Fruit fly (Drosophila melanogaster) whole organism, embryonic: ENCODE data around the gene Prx1.
A peak's percentile ranks its signal among the peaks of the same experiment; 100 is the strongest.

Experiments used
- CG10209 ChIP-seq: fragments of 200-800 bp; sonication (Bioruptor generic); optimal IDR thresholded peaks from 3 replicates; lab custom pipeline; 2017; ENCODE audit warnings: missing biosample characterization, mild to moderate bottlenecking, missing genetic modification characterization, missing genetic modification reagents
- CG11247 ChIP-seq: fragments of 200-800 bp; sonication (Bioruptor generic); IDR thresholded peaks from 2 replicates; pipeline ENCODE4 v1.3.6; 2022; ENCODE audit warnings: missing biosample characterization, missing genetic modification characterization
- CG12236 ChIP-seq: fragments of 200-800 bp; sonication (Bioruptor generic); optimal IDR thresholded peaks from 2 replicates; lab custom pipeline; 2016; ENCODE audit warnings: missing biosample characterization, missing genetic modification characterization
- CG14710 ChIP-seq: fragments of 200-800 bp; sonication (Bioruptor generic); optimal IDR thresholded peaks from 3 replicates; lab custom pipeline; 2019; ENCODE audit warnings: missing biosample characterization, mild to moderate bottlenecking, missing genetic modification characterization, moderate library complexity
- CG1602 ChIP-seq: fragments of 200-800 bp; sonication (Bioruptor generic); optimal IDR thresholded peaks from 3 replicates; lab custom pipeline; 2016; ENCODE audit warnings: missing biosample characterization, missing genetic modification characterization
- CG17359 ChIP-seq: fragments of 200-800 bp; sonication (Bioruptor generic); optimal IDR thresholded peaks from 3 replicates; lab custom pipeline; 2018; ENCODE audit warnings: missing biosample characterization, mild to moderate bottlenecking, missing genetic modification characterization, moderate library complexity
- CG17612 ChIP-seq: fragments of 200-800 bp; sonication (Bioruptor generic); IDR thresholded peaks from 2 replicates; pipeline ENCODE4 v1.3.6; 2022; ENCODE audit warnings: missing biosample characterization, missing genetic modification characterization
- CG17912 ChIP-seq: fragments of 200-800 bp; sonication (Bioruptor generic); optimal IDR thresholded peaks from 2 replicates; lab custom pipeline; 2018; ENCODE audit warnings: missing biosample characterization, mild to moderate bottlenecking, missing genetic modification characterization
- CG2116 ChIP-seq: fragments of 200-800 bp; sonication (Bioruptor generic); optimal IDR thresholded peaks from 3 replicates; lab custom pipeline; 2018; ENCODE audit warnings: missing biosample characterization, mild to moderate bottlenecking, missing genetic modification characterization
- CG2199 ChIP-seq: fragments of 200-800 bp; sonication (Bioruptor generic); IDR thresholded peaks from 3 replicates; pipeline ENCODE4 v1.3.6; 2022; ENCODE audit warnings: missing biosample characterization, missing genetic modification characterization
- CG2889 ChIP-seq: fragments of 200-800 bp; sonication (Bioruptor generic); IDR thresholded peaks from 3 replicates; pipeline ENCODE4 v1.3.6; 2022; ENCODE audit warnings: missing biosample characterization, missing genetic modification characterization
- CG31224 ChIP-seq: fragments of 200-800 bp; sonication (Bioruptor generic); IDR thresholded peaks from 2 replicates; pipeline ENCODE4 v1.3.6; 2022; ENCODE audit warnings: missing biosample characterization, missing genetic modification characterization
- CG31365 ChIP-seq: fragments of 200-800 bp; sonication (Bioruptor generic); optimal IDR thresholded peaks from 2 replicates; lab custom pipeline; 2018; ENCODE audit warnings: missing biosample characterization, mild to moderate bottlenecking, missing genetic modification characterization
- CG4404 ChIP-seq: fragments of 200-800 bp; sonication (Bioruptor generic); IDR thresholded peaks from 2 replicates; pipeline ENCODE4 v1.3.6; 2022; ENCODE audit warnings: missing biosample characterization, missing genetic modification characterization
- CG4707 ChIP-seq: fragments of 200-800 bp; sonication (Bioruptor generic); optimal IDR thresholded peaks from 2 replicates; lab custom pipeline; 2018; ENCODE audit warnings: missing biosample characterization, mild to moderate bottlenecking, missing genetic modification characterization, moderate library complexity
- CG6254 ChIP-seq: fragments of 200-800 bp; sonication (Bioruptor generic); optimal IDR thresholded peaks from 3 replicates; lab custom pipeline; 2017; ENCODE audit warnings: mild to moderate bottlenecking, missing biosample characterization, missing genetic modification reagents, missing genetic modification characterization
- CG7357 ChIP-seq: fragments of 200-800 bp; sonication (Bioruptor generic); IDR thresholded peaks from 3 replicates; pipeline ENCODE4 v1.3.6; 2022; ENCODE audit warnings: missing biosample characterization, missing genetic modification characterization
- CHES-1-like ChIP-seq: fragments of 200-800 bp; sonication (Bioruptor generic); optimal IDR thresholded peaks from 2 replicates; lab custom pipeline; 2016; ENCODE audit warnings: missing biosample characterization, missing genetic modification characterization
- Camta ChIP-seq: fragments of 200-800 bp; sonication (Bioruptor generic); optimal IDR thresholded peaks from 2 replicates; lab custom pipeline; 2016; ENCODE audit warnings: missing biosample characterization, missing genetic modification characterization
- D ChIP-seq, 2 experiments: fragments of 200-800 bp in 1 of 2; fragments of >200 bp in 1 of 2; sonication (Bioruptor generic) in 1 of 2; optimal IDR thresholded peaks; 2 replicates in 1 of 2; 3 replicates in 1 of 2; lab custom pipeline; 2017; ENCODE audit warnings: mild to moderate bottlenecking in 1 of 2, missing biosample characterization in 1 of 2, missing genetic modification characterization in 1 of 2, missing genetic modification reagents in 1 of 2
- D19B ChIP-seq: fragments of 200-800 bp; sonication (Bioruptor generic); optimal IDR thresholded peaks from 2 replicates; lab custom pipeline; 2017; ENCODE audit warnings: missing biosample characterization, mild to moderate bottlenecking, missing genetic modification characterization
- Dbx ChIP-seq: fragments of 200-800 bp; sonication (Bioruptor generic); IDR thresholded peaks from 3 replicates; pipeline ENCODE4 v1.3.6; 2022; ENCODE audit warnings: missing biosample characterization, missing genetic modification characterization
- Dek ChIP-seq: fragments of 200-800 bp; sonication (Bioruptor generic); optimal IDR thresholded peaks from 3 replicates; lab custom pipeline; 2019; ENCODE audit warnings: missing biosample characterization, mild to moderate bottlenecking, missing genetic modification characterization, moderate library complexity
- E2f2 ChIP-seq: fragments of 200-800 bp; sonication (Bioruptor generic); IDR thresholded peaks from 2 replicates; pipeline ENCODE4 v1.3.6; 2022; ENCODE audit warnings: missing biosample characterization, missing genetic modification characterization
- Fer2 ChIP-seq: fragments of 200-800 bp; sonication (Bioruptor generic); optimal IDR thresholded peaks from 2 replicates; lab custom pipeline; 2018; ENCODE audit warnings: missing biosample characterization, mild to moderate bottlenecking, missing genetic modification characterization, moderate library complexity
- HLH4C ChIP-seq: fragments of 200-800 bp; sonication (Bioruptor generic); IDR thresholded peaks from 3 replicates; pipeline ENCODE4 v1.3.6; 2022; ENCODE audit warnings: missing biosample characterization, missing genetic modification characterization; ENCODE audit not compliant: partially characterized antibody
- Hr39 ChIP-seq: fragments of >200 bp; optimal IDR thresholded peaks from 2 replicates; lab custom pipeline; 2017
- Nf-YB ChIP-seq: fragments of 200-800 bp; sonication (Bioruptor generic); optimal IDR thresholded peaks from 3 replicates; lab custom pipeline; 2019; ENCODE audit warnings: missing biosample characterization, mild to moderate bottlenecking, missing genetic modification characterization, moderate library complexity
- ac ChIP-seq: fragments of 200-800 bp; sonication (Bioruptor generic); optimal IDR thresholded peaks from 3 replicates; lab custom pipeline; 2017; ENCODE audit warnings: missing biosample characterization, mild to moderate bottlenecking, missing genetic modification characterization
- az2 ChIP-seq: fragments of 200-800 bp; sonication (Bioruptor generic); optimal IDR thresholded peaks from 3 replicates; lab custom pipeline; 2016; ENCODE audit warnings: missing biosample characterization, missing genetic modification characterization
- cato ChIP-seq: fragments of 200-800 bp; sonication (Bioruptor generic); optimal IDR thresholded peaks from 2 replicates; lab custom pipeline; 2016; ENCODE audit warnings: missing biosample characterization, missing genetic modification characterization, borderline replicate concordance
- dan ChIP-seq: fragments of 200-800 bp; sonication (Bioruptor generic); IDR thresholded peaks from 2 replicates; pipeline ENCODE4 v1.3.6; 2022; ENCODE audit warnings: missing biosample characterization, missing genetic modification characterization
- dm ChIP-seq: fragments of 200-800 bp; sonication (Bioruptor generic); optimal IDR thresholded peaks from 3 replicates; lab custom pipeline; 2016; ENCODE audit warnings: missing biosample characterization, missing genetic modification characterization
- fd3F ChIP-seq: fragments of 200-800 bp; sonication (Bioruptor generic); optimal IDR thresholded peaks from 2 replicates; lab custom pipeline; 2018; ENCODE audit warnings: missing biosample characterization, mild to moderate bottlenecking, missing genetic modification characterization, moderate library complexity
- gfzf ChIP-seq: fragments of 200-800 bp; sonication (Bioruptor generic); optimal IDR thresholded peaks from 2 replicates; lab custom pipeline; 2016; ENCODE audit warnings: missing biosample characterization, mild to moderate bottlenecking, missing genetic modification characterization, moderate library complexity
- lola ChIP-seq, 3 experiments: fragments of >200 bp in 2 of 3; fragments of 200-800 bp in 1 of 3; sonication (Bioruptor generic) in 1 of 3; optimal IDR thresholded peaks; 2 replicates each; lab custom pipeline; 2017 to 2019; ENCODE audit warnings: missing biosample characterization in 3 of 3, missing genetic modification characterization in 3 of 3, mild to moderate bottlenecking in 1 of 3, moderate library complexity in 1 of 3
- otp ChIP-seq: fragments of 200-800 bp; sonication (Bioruptor generic); IDR thresholded peaks from 3 replicates; pipeline ENCODE4, ENCODE4 v1.3.6; 2022; ENCODE audit warnings: missing biosample characterization, missing genetic modification characterization
- pan ChIP-seq, 4 experiments: fragments of >200 bp in 3 of 4; fragments of 200-800 bp in 1 of 4; sonication (Bioruptor generic) in 1 of 4; optimal IDR thresholded peaks in 3 of 4; IDR thresholded peaks in 1 of 4; 2 replicates each; pipeline versions ENCODE4 v1.3.6 to Lab custom; 2017 to 2022; ENCODE audit warnings: missing biosample characterization in 2 of 4, missing genetic modification characterization in 2 of 4, mixed read lengths in 1 of 4
- pho ChIP-seq: fragments of 200-800 bp; sonication (Bioruptor generic); optimal IDR thresholded peaks from 2 replicates; lab custom pipeline; 2016; ENCODE audit warnings: missing biosample characterization, missing genetic modification characterization
- sens ChIP-seq: fragments of 200-800 bp; sonication (Bioruptor generic); peaks from one replicate; lab custom pipeline; 2016; ENCODE audit warnings: missing biosample characterization, missing genetic modification characterization
- seq ChIP-seq: fragments of 200-800 bp; sonication (Bioruptor generic); IDR thresholded peaks from 2 replicates; pipeline ENCODE4 v1.3.6; 2022; ENCODE audit warnings: missing biosample characterization, missing genetic modification characterization
- slou ChIP-seq: fragments of 200-800 bp; sonication (Bioruptor generic); optimal IDR thresholded peaks from 3 replicates; lab custom pipeline; 2016; ENCODE audit warnings: missing biosample characterization, missing genetic modification characterization
- slp2 ChIP-seq: fragments of 200-800 bp; sonication (Bioruptor generic); optimal IDR thresholded peaks from 2 replicates; lab custom pipeline; 2016; ENCODE audit warnings: missing biosample characterization, missing genetic modification characterization
- stwl ChIP-seq: fragments of 200-800 bp; sonication (Bioruptor generic); optimal IDR thresholded peaks from 3 replicates; lab custom pipeline; 2018; ENCODE audit warnings: missing biosample characterization, mild to moderate bottlenecking, missing genetic modification characterization, moderate library complexity
- tll ChIP-seq, 2 experiments: fragments of 200-800 bp in 1 of 2; fragments of >200 bp in 1 of 2; sonication (Bioruptor generic) in 1 of 2; optimal IDR thresholded peaks; 2 replicates each; lab custom pipeline; 2017 to 2019; ENCODE audit warnings: missing biosample characterization in 2 of 2, missing genetic modification characterization in 2 of 2, mild to moderate bottlenecking in 1 of 2, moderate library complexity in 1 of 2
- twi ChIP-seq: fragments of 200-800 bp; optimal IDR thresholded peaks from 2 replicates; lab custom pipeline; 2019; ENCODE audit warnings: missing biosample characterization, mild to moderate bottlenecking, missing genetic modification characterization, moderate library complexity
- tx ChIP-seq: fragments of 200-800 bp; sonication (Bioruptor generic); optimal IDR thresholded peaks from 2 replicates; lab custom pipeline; 2016; ENCODE audit warnings: missing biosample characterization, missing genetic modification characterization

Prx1 gene

DNA sequence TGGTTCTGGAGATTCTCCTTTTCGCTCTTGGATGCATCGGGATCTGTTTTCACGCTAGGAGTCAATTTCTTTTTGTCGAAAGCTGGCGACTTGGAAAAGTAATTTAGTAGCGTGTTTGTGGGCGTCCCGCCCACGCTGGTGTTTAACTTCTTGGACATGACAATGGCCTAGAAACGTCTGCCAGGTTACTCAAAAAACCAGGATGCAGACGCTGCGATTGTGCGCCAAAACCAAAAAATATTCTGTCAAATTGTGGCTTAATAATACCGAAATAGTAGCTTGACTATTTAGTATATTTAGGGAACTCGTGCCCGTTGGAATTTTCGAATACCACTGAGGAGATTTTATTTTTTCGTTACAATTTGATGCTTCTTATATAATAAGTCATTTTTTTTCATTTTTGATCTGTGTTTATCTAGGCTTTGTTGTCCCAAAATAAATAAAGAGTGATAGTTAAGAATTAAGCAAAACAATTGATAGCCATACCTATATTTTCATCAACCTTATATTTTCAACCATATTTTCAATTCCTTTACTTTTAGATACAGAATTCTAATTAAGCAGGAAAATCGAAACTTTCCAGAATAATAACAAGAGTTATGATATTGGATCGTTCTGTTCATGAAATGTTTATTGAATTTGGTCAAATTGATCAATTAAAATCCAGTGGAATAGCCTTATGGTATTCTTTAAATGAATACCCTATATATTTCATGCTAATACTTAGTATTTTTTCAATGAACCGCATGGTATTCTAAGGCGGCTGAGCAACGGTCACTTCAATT is 49.1 kb upstream of the Prx1 start, which contains the start of the genes Msh6 and Prp31 (continued):
- TF ChIP-seq CG7357 (GFP tag; lab: Robert Waterston, UW) (peak; percentile 64; the same call in 2 of the 3 replicates), CG17912 (GFP tag; lab: Kevin White, UChicago) (no peak), Dek (tag; lab: Kevin White, UChicago) (peak; percentile 30), CG11247 (GFP tag; lab: Robert Waterston, UW) (no peak), tll (GFP tag; optimal IDR thresholded peaks at IDR 0.05; lab: Kevin White, UChicago) (peak in 1 of 2 experiments; percentile 15), CG31224 (GFP tag; lab: Robert Waterston, UW) (peak; percentile 60; the same call in 1 of the 2 replicates), CG6254 (peak; percentile 3), Hr39 (no peak), sens (GFP tag; lab: Kevin White, UChicago) (peak; percentile 93), Fer2 (tag; lab: Kevin White, UChicago) (peak; percentile 43), gfzf (GFP tag; lab: Kevin White, UChicago) (peak; percentile 79), CG17359 (tag; lab: Kevin White, UChicago) (peak; percentile 59), slou (GFP tag; lab: Kevin White, UChicago) (peak; percentile 32), ac (GFP tag; lab: Kevin White, UChicago) (no peak), CG1602 (peak; percentile 78), twi (tag; lab: Kevin White, UChicago) (peak; percentile 72), CHES-1-like (GFP tag; lab: Kevin White, UChicago) (peak; percentile 26), CG4404 (GFP tag; lab: Robert Waterston, UW) (0 out of 2 replicates have a peak, but pooled peaks have one; percentile 23), dm (GFP tag; lab: Kevin White, UChicago) (peak; percentile 3), stwl (peak; percentile 38), D (optimal IDR thresholded peaks at IDR 0.05; lab: Kevin White, UChicago) (no peak), D (GFP tag; optimal IDR thresholded peaks at IDR 0.05; lab: Kevin White, UChicago) (peak; percentile 9), CG31365 (no peak), Camta (GFP tag; lab: Kevin White, UChicago) (peak; percentile 75), tx (GFP tag; lab: Kevin White, UChicago) (peak; percentile 66), seq (GFP tag; lab: Robert Waterston, UW) (0 out of 2 replicates have a peak, but pooled peaks have one; percentile 33), otp (GFP tag; lab: Robert Waterston, UW) (no peak), slp2 (peak; percentile 75), E2f2 (peak; percentile 73), Nf-YB (GFP tag; lab: Kevin White, UChicago) (peak; percentile 48), cato (GFP tag; lab: Kevin White, UChicago) (peak; percentile 59), Dbx (peak; percentile 52; the same call in 2 of the 3 replicates), CG10209 (peak; percentile 72), CG12236 (GFP tag; lab: Kevin White, UChicago) (peak; percentile 46), CG2889 (GFP tag; lab: Robert Waterston, UW) (0 out of 3 replicates have a peak, but pooled peaks have one; percentile 35), CG14710 (tag; lab: Kevin White, UChicago) (peak; percentile 84), pan (optimal IDR thresholded peaks at IDR 0.05; lab: Kevin White, UChicago) (no peak), pan (GFP tag; optimal IDR thresholded peaks at IDR 0.05 in 1 of 2, IDR thresholded peaks at IDR 0.05 in 1 of 2) (peak in 1 of 2 experiments; percentile 38), dan (no peak), CG2116 (GFP tag; lab: Kevin White, UChicago) (peak; percentile 43), lola (GFP tag; optimal IDR thresholded peaks at IDR 0.05; lab: Kevin White, UChicago) (peak in 1 of 3 experiments; percentile 83), az2 (GFP tag; lab: Kevin White, UChicago) (peak; percentile 78), HLH4C (GFP tag; lab: Robert Waterston, UW) (no peak), pho (GFP tag; lab: Kevin White, UChicago) (peak; percentile 80), CG2199 (GFP tag; lab: Robert Waterston, UW) (no peak), fd3F (peak; percentile 73), D19B (peak; percentile 61), CG17612 (GFP tag; lab: Robert Waterston, UW) (no peak), CG4707 (GFP tag; lab: Kevin White, UChicago) (no peak)
